Fruit fly (Drosophila melanogaster) whole organism, embryonic: ENCODE measurements around the gene CG10948.

ENCODE experiments used
- CG10267 ChIP-seq: fragments of 200-800 bp; sonication (Bioruptor generic); optimal IDR thresholded peaks from 2 replicates; lab custom pipeline; 2018; ENCODE audit warnings: missing biosample characterization, mild to moderate bottlenecking, missing genetic modification characterization, moderate library complexity
- CG11695 ChIP-seq: fragments of 200-800 bp; sonication (Bioruptor generic); IDR thresholded peaks from 3 replicates; pipeline ENCODE4 v1.3.6; 2022; ENCODE audit warnings: missing biosample characterization, missing genetic modification characterization
- CG12236 ChIP-seq: fragments of 200-800 bp; sonication (Bioruptor generic); optimal IDR thresholded peaks from 2 replicates; lab custom pipeline; 2016; ENCODE audit warnings: missing biosample characterization, missing genetic modification characterization
- CG12391 ChIP-seq: fragments of 200-800 bp; sonication (Bioruptor generic); optimal IDR thresholded peaks from 3 replicates; lab custom pipeline; 2018; ENCODE audit warnings: missing biosample characterization, mild to moderate bottlenecking, missing genetic modification characterization, moderate library complexity
- CG31388 ChIP-seq: fragments of 200-800 bp; sonication (Bioruptor generic); optimal IDR thresholded peaks from 2 replicates; lab custom pipeline; 2016; ENCODE audit warnings: missing biosample characterization, missing genetic modification characterization
- CG3726 ChIP-seq: fragments of 200-800 bp; sonication (Bioruptor generic); IDR thresholded peaks from 3 replicates; pipeline ENCODE4, ENCODE4 v1.3.6; 2022; ENCODE audit warnings: missing biosample characterization, missing genetic modification characterization
- CG6765 ChIP-seq: fragments of 200-800 bp; sonication (Bioruptor generic); optimal IDR thresholded peaks from 3 replicates; lab custom pipeline; 2017; ENCODE audit warnings: missing biosample characterization, mild to moderate bottlenecking, missing genetic modification characterization
- CG7372 ChIP-seq: fragments of 200-800 bp; sonication (Bioruptor generic); IDR thresholded peaks from 2 replicates; pipeline ENCODE4 v1.3.6; 2022; ENCODE audit warnings: missing biosample characterization, missing genetic modification characterization
- Lpt ChIP-seq: fragments of >200 bp; optimal IDR thresholded peaks from 2 replicates; lab custom pipeline; 2018; ENCODE audit warnings: missing biosample characterization, missing genetic modification characterization
- Nf-YB ChIP-seq: fragments of 200-800 bp; sonication (Bioruptor generic); optimal IDR thresholded peaks from 3 replicates; lab custom pipeline; 2019; ENCODE audit warnings: missing biosample characterization, mild to moderate bottlenecking, missing genetic modification characterization, moderate library complexity
- Ravus ChIP-seq: fragments of 200-800 bp; sonication (Bioruptor generic); IDR thresholded peaks from 2 replicates; pipeline ENCODE4 v1.3.6; 2022; ENCODE audit warnings: missing biosample characterization, missing genetic modification characterization
- Xbp1 ChIP-seq: fragments of 200-800 bp; sonication (Bioruptor generic); optimal IDR thresholded peaks from 3 replicates; lab custom pipeline; 2016; ENCODE audit warnings: missing biosample characterization, mild to moderate bottlenecking, missing genetic modification characterization
- onecut ChIP-seq: fragments of 200-800 bp; sonication (Bioruptor generic); IDR thresholded peaks from 2 replicates; pipeline ENCODE4 v1.3.6; 2022; ENCODE audit warnings: missing biosample characterization, missing genetic modification characterization

DNA sequence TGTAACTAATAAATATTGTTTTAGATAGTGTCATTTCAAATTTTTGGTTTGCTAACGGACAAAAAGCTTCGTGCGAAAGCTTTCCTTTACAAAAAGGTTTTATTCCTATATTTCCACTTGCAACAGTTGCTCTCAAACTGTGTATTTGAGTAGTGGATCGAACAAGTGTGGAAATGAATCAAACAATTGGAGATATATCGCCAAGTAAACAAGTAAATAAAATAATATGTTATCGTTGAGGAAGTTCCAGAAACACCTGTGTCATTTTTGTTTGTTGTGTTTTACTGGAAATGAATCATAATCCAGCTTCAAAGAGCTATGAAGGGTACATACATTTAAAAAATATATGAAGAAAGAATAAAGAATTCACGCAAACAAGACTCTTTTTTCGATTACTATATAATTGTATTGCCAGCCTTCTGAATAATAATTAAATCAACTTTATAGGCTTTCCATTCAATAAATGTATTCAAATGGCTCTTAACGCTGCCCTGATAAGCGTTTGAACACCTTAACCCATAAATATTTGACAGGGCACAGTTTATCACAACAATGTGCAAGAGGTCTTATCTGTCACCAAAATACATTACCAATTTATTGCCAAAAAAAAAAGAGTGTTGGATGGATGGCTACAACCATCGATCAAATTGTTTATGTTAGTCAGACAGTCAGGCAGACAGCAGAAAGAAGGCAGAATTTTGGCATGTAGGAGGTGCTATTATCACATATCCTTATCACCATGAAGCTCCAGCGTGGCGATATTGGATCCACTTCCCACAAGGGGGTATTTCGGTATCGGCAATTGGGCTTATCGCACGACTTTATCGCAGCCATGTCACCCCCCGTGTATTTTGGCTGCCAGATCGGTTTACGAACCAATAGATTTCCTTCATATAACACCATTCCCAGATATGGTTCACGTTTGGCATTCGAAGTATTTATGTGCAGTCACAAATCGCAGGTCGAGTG is 14.1 kb downstream of the CG10948 start:
- no peak for TF ChIP-seq CG3726 (GFP tag; lab: Robert Waterston, UW)
- no peak for TF ChIP-seq Lpt (GFP tag; lab: Kevin White, UChicago)
- no peak for TF ChIP-seq CG12236 (GFP tag; lab: Kevin White, UChicago)
- TF ChIP-seq CG11695 (GFP tag; lab: Robert Waterston, UW), result no peak
- no peak for TF ChIP-seq Xbp1 (GFP tag; lab: Kevin White, UChicago)
- TF ChIP-seq onecut (GFP tag; lab: Robert Waterston, UW), result no peak
- no peak for TF ChIP-seq CG31388 (GFP tag; lab: Kevin White, UChicago)
- no peak for TF ChIP-seq Nf-YB (GFP tag; lab: Kevin White, UChicago)
- no peak for TF ChIP-seq CG10267 (tag; lab: Kevin White, UChicago)
- TF ChIP-seq CG7372 (GFP tag; lab: Robert Waterston, UW), result no peak
- no peak for TF ChIP-seq CG12391
- no peak for TF ChIP-seq CG6765 (GFP tag; lab: Kevin White, UChicago)
- TF ChIP-seq Ravus, result no peak
